4 fruit fly cellular contexts compared by ENCODE assay signal in the genomic region with DNA sequence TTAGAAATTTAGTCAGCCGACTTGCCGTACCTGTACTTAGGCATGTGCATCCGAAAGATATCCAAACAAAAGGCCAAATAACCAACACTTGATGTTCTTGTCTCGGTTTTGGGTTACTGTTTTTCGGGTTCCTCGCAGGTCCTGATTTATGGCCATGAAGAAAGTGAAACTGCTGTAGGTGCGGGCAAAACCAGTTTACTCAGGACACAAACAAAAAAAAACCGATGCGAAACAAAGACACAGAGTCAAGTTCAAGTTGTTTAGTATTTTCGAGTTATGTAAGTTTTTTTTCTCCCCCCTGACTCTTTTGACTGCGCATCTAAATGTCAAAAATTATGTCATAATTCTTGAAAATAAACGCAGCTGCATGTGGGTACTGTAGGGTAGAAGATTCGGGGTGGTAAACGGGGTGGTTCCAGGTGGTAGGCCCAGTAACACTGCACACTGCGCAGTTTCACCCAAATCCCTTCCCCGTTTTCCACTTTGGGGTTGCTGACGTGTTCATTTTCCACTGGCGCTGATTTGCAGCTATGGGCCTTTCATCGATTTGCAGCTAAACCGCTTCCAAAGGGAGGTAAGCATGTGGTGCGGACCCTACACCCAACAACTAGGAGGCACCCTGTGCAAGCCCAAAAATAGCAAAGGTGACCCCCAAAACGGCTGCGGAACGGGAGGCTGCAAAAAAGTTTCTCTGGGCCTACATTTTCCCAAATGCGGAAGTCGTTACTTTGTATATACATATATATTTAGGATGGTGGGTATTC.
TF ChIP-seq lines count a peak whose summit lies in the region.

No protein-coding gene starts in this region.

- TF ChIP-seq CTCF in whole organism, embryonic (GFP tag; optimal IDR thresholded peaks at IDR 0.05; lab: Kevin White, UChicago), result no peak

TF ChIP-seq in whole organism, adult, 20 proteins besides CTCF, POLR2A, EP300 and RAD21:
- TF ChIP-seq CG7101 (tag; optimal IDR thresholded peaks at IDR 0.05; lab: Kevin White, UChicago), result no peak
- TF ChIP-seq tj (GFP tag; optimal IDR thresholded peaks at IDR 0.05; lab: Kevin White, UChicago), result peak; percentile 81

TF ChIP-seq in whole organism, embryonic, 481 proteins besides CTCF, POLR2A, EP300 and RAD21 (continues in another document):
- 0 out of 2 replicates have a peak, but pooled peaks have one; percentile 28 for TF ChIP-seq NFAT (GFP tag; IDR thresholded peaks at IDR 0.05; lab: Robert Waterston, UW)
- TF ChIP-seq Xbp1 (GFP tag; optimal IDR thresholded peaks at IDR 0.05; lab: Kevin White, UChicago), result peak; percentile 80
- TF ChIP-seq CG16779 (GFP tag; IDR thresholded peaks at IDR 0.05; lab: Robert Waterston, UW), result 0 out of 2 replicates have a peak, but pooled peaks have one; percentile 13
- peak; percentile 15 for TF ChIP-seq CG10543 (GFP tag; optimal IDR thresholded peaks at IDR 0.05; lab: Kevin White, UChicago)
- TF ChIP-seq Rfx (GFP tag; IDR thresholded peaks at IDR 0.05; lab: Robert Waterston, UW), result 0 out of 2 replicates have a peak, but pooled peaks have one; percentile 12
- TF ChIP-seq cad (GFP tag; optimal IDR thresholded peaks at IDR 0.05; lab: Kevin White, UChicago), result peak; percentile 81
- no peak for TF ChIP-seq CG8290 (GFP tag; optimal IDR thresholded peaks at IDR 0.05; lab: Kevin White, UChicago)
- peak in 1 of 2 experiments; percentile 1 for TF ChIP-seq CG8290 (tag; optimal IDR thresholded peaks at IDR 0.05; lab: Kevin White, UChicago)
- TF ChIP-seq ara (GFP tag; IDR thresholded peaks at IDR 0.05; lab: Robert Waterston, UW), result peak; percentile 17; the same call in 1 of the 2 replicates
- no peak for TF ChIP-seq Stat92E (GFP tag; optimal IDR thresholded peaks at IDR 0.05; lab: Kevin White, UChicago)
- no peak for TF ChIP-seq zen2 (GFP tag; IDR thresholded peaks at IDR 0.05; lab: Robert Waterston, UW; ENCODE audit: partially characterized antibody)
- TF ChIP-seq Abd-B (GFP tag; optimal IDR thresholded peaks at IDR 0.05; lab: Kevin White, UChicago), result no peak
- TF ChIP-seq tll (GFP tag; optimal IDR thresholded peaks at IDR 0.05; lab: Kevin White, UChicago), result peak in 1 of 2 experiments; percentile 96
- TF ChIP-seq C15 (GFP tag; IDR thresholded peaks at IDR 0.05; lab: Robert Waterston, UW), result no peak
- peak; percentile 34; the same call in 1 of the 2 replicates for TF ChIP-seq CG9932 (GFP tag; IDR thresholded peaks at IDR 0.05; lab: Robert Waterston, UW)
- TF ChIP-seq zen (tag; optimal IDR thresholded peaks at IDR 0.05; lab: Kevin White, UChicago), result peak; percentile 66
- TF ChIP-seq sqz (GFP tag; optimal IDR thresholded peaks at IDR 0.05; lab: Kevin White, UChicago), result peak; percentile 46
- TF ChIP-seq Dbx (GFP tag; IDR thresholded peaks at IDR 0.05; lab: Robert Waterston, UW), result peak; percentile 26; the same call in 1 of the 3 replicates
- no peak for TF ChIP-seq CG7928 (GFP tag; optimal IDR thresholded peaks at IDR 0.05; lab: Kevin White, UChicago)
- peak; percentile 73 for TF ChIP-seq ERR (GFP tag; optimal IDR thresholded peaks at IDR 0.05; lab: Kevin White, UChicago)
- no peak for TF ChIP-seq danr (GFP tag; IDR thresholded peaks at IDR 0.05; lab: Robert Waterston, UW)
- 0 out of 3 replicates have a peak, but pooled peaks have one; percentile 36 for TF ChIP-seq CG34224 (GFP tag; IDR thresholded peaks at IDR 0.05; lab: Robert Waterston, UW; ENCODE audit: partially characterized antibody)
- peak; percentile 70 for TF ChIP-seq CG6254 (GFP tag; optimal IDR thresholded peaks at IDR 0.05; lab: Kevin White, UChicago)
- peak; percentile 58 for TF ChIP-seq CG13894 (tag; optimal IDR thresholded peaks at IDR 0.05; lab: Kevin White, UChicago)

TF ChIP-seq in whole organism, prepupa, 60 proteins besides CTCF, POLR2A, EP300 and RAD21:
- peak; percentile 45 for TF ChIP-seq Blimp-1 (GFP tag; optimal IDR thresholded peaks at IDR 0.05; lab: Kevin White, UChicago)
- TF ChIP-seq CG6792 (GFP tag; optimal IDR thresholded peaks at IDR 0.05; lab: Kevin White, UChicago), result no peak
- peak; percentile 0 to 5 for TF ChIP-seq salr (GFP tag; optimal IDR thresholded peaks at IDR 0.05; lab: Kevin White, UChicago)
- no peak for TF ChIP-seq ss (GFP tag; optimal IDR thresholded peaks at IDR 0.05; lab: Kevin White, UChicago)
- TF ChIP-seq vri (GFP tag; optimal IDR thresholded peaks at IDR 0.05; lab: Kevin White, UChicago), result peak; percentile 90

TF ChIP-seq in whole organism, wandering third instar larva, 38 proteins besides CTCF, POLR2A, EP300 and RAD21:
- TF ChIP-seq dmrt93B (GFP tag; optimal IDR thresholded peaks at IDR 0.05; lab: Kevin White, UChicago), result no peak
- TF ChIP-seq Vsx2 (GFP tag; optimal IDR thresholded peaks at IDR 0.05; lab: Kevin White, UChicago; ENCODE audit: partially characterized antibody), result peak; percentile 47
- no peak for TF ChIP-seq Dif (GFP tag; optimal IDR thresholded peaks at IDR 0.05; lab: Kevin White, UChicago; ENCODE audit: partially characterized antibody)
- TF ChIP-seq Hr83 (GFP tag; optimal IDR thresholded peaks at IDR 0.05; lab: Kevin White, UChicago; ENCODE audit: poor library complexity, severe bottlenecking), result no peak
TF ChIP-seq in whole organism, wandering third instar larva: peak in this region for 1.
